Fruit fly (Drosophila melanogaster) whole organism, embryonic: ENCODE results near the gene CG15528.

Source experiments
- Bteb2 ChIP-seq: fragments of 200-800 bp; sonication (Bioruptor generic); optimal IDR thresholded peaks from 2 replicates; lab custom pipeline; 2016; ENCODE audit warnings: missing biosample characterization, missing genetic modification characterization
- CG11695 ChIP-seq: fragments of 200-800 bp; sonication (Bioruptor generic); IDR thresholded peaks from 3 replicates; pipeline ENCODE4 v1.3.6; 2022; ENCODE audit warnings: missing biosample characterization, missing genetic modification characterization
- CG13424 ChIP-seq: fragments of 200-800 bp; sonication (Bioruptor generic); optimal IDR thresholded peaks from 2 replicates; lab custom pipeline; 2019; ENCODE audit warnings: missing biosample characterization, mild to moderate bottlenecking, missing genetic modification characterization, moderate library complexity
- CG13624 ChIP-seq: fragments of 200-800 bp; sonication (Bioruptor generic); optimal IDR thresholded peaks from 2 replicates; lab custom pipeline; 2016; ENCODE audit warnings: missing biosample characterization, missing genetic modification characterization
- CG13894 ChIP-seq: fragments of 200-800 bp; sonication (Bioruptor generic); optimal IDR thresholded peaks from 3 replicates; lab custom pipeline; 2018; ENCODE audit warnings: missing biosample characterization, mild to moderate bottlenecking, missing genetic modification characterization, moderate library complexity
- CG14014 ChIP-seq: fragments of 200-800 bp; sonication (Bioruptor generic); IDR thresholded peaks from 2 replicates; pipeline ENCODE4 v1.3.6; 2022; ENCODE audit warnings: missing biosample characterization, missing genetic modification characterization
- CG14441 ChIP-seq: fragments of 200-800 bp; sonication (Bioruptor generic); IDR thresholded peaks from 2 replicates; pipeline ENCODE4 v1.3.6; 2022; ENCODE audit warnings: missing biosample characterization, missing genetic modification characterization
- CG15011 ChIP-seq: fragments of 200-800 bp; sonication (Bioruptor generic); optimal IDR thresholded peaks from 3 replicates; lab custom pipeline; 2018; ENCODE audit warnings: missing biosample characterization, mild to moderate bottlenecking, missing genetic modification characterization
- CG16813 ChIP-seq: fragments of 200-800 bp; sonication (Bioruptor generic); IDR thresholded peaks from 3 replicates; pipeline ENCODE4 v1.3.6; 2022; ENCODE audit warnings: missing biosample characterization, missing genetic modification characterization; ENCODE audit not compliant: partially characterized antibody
- CG17328 ChIP-seq: fragments of 200-800 bp; sonication (Bioruptor generic); IDR thresholded peaks from 2 replicates; pipeline ENCODE4 v1.3.6; 2022; ENCODE audit warnings: missing biosample characterization, missing genetic modification characterization
- CG18262 ChIP-seq: fragments of 200-800 bp; optimal IDR thresholded peaks from 3 replicates; lab custom pipeline; 2019; ENCODE audit warnings: missing biosample characterization, mild to moderate bottlenecking, missing genetic modification characterization, moderate library complexity
- CG18764 ChIP-seq: fragments of 200-800 bp; sonication (Bioruptor generic); optimal IDR thresholded peaks from 3 replicates; lab custom pipeline; 2016; ENCODE audit warnings: missing biosample characterization, missing genetic modification characterization
- CG32532 ChIP-seq: fragments of 200-800 bp; sonication (Bioruptor generic); IDR thresholded peaks from 2 replicates; pipeline ENCODE4 v1.3.6; 2022; ENCODE audit warnings: missing biosample characterization, missing genetic modification characterization
- CG3995 ChIP-seq: fragments of 200-800 bp; sonication (Bioruptor generic); optimal IDR thresholded peaks from 3 replicates; lab custom pipeline; 2016; ENCODE audit warnings: missing biosample characterization, missing genetic modification characterization
- CG4282 ChIP-seq: fragments of 200-800 bp; sonication (Bioruptor generic); optimal IDR thresholded peaks from 2 replicates; lab custom pipeline; 2016; ENCODE audit warnings: missing biosample characterization, missing genetic modification characterization
- CG6689 ChIP-seq: fragments of 200-800 bp; sonication (Bioruptor generic); IDR thresholded peaks from 2 replicates; pipeline ENCODE4 v1.3.6; 2022; ENCODE audit warnings: missing biosample characterization, missing genetic modification characterization
- CG8765 ChIP-seq: fragments of 200-800 bp; sonication (Bioruptor generic); IDR thresholded peaks from 2 replicates; pipeline ENCODE4 v1.3.6; 2022; ENCODE audit warnings: missing biosample characterization, missing genetic modification characterization
- CG9932 ChIP-seq: fragments of 200-800 bp; sonication (Bioruptor generic); IDR thresholded peaks from 2 replicates; pipeline ENCODE4 v1.3.6; 2022; ENCODE audit warnings: missing biosample characterization, missing genetic modification characterization
- Drgx ChIP-seq: fragments of 200-800 bp; sonication (Bioruptor generic); IDR thresholded peaks from 2 replicates; pipeline ENCODE4 v1.3.6; 2022; ENCODE audit warnings: missing biosample characterization, missing genetic modification characterization
- H2.0 ChIP-seq: fragments of 200-800 bp; sonication (Bioruptor generic); IDR thresholded peaks from 2 replicates; pipeline ENCODE4 v1.3.6; 2022; ENCODE audit warnings: missing biosample characterization, missing genetic modification characterization
- HLH4C ChIP-seq: fragments of 200-800 bp; sonication (Bioruptor generic); IDR thresholded peaks from 3 replicates; pipeline ENCODE4 v1.3.6; 2022; ENCODE audit warnings: missing biosample characterization, missing genetic modification characterization; ENCODE audit not compliant: partially characterized antibody
- Hr51 ChIP-seq, 2 experiments: fragments of 200-800 bp; sonication (Bioruptor generic); optimal IDR thresholded peaks; 2 replicates in 1 of 2; 3 replicates in 1 of 2; lab custom pipeline; 2016 to 2018; ENCODE audit warnings: missing biosample characterization in 2 of 2, missing genetic modification characterization in 2 of 2, mild to moderate bottlenecking in 1 of 2, moderate library complexity in 1 of 2
- NFAT ChIP-seq: fragments of 200-800 bp; sonication (Bioruptor generic); IDR thresholded peaks from 2 replicates; pipeline ENCODE4 v1.3.6; 2022; ENCODE audit warnings: missing biosample characterization, missing genetic modification characterization
- Opbp ChIP-seq: fragments of 200-800 bp; sonication (Bioruptor generic); IDR thresholded peaks from 3 replicates; pipeline ENCODE4 v1.3.6; 2022; ENCODE audit warnings: missing biosample characterization, missing genetic modification characterization; ENCODE audit not compliant: partially characterized antibody
- Pdp1 ChIP-seq, 2 experiments: fragments of 200-800 bp; sonication (Bioruptor generic); optimal IDR thresholded peaks; 3 replicates each; lab custom pipeline; 2016; ENCODE audit warnings: missing biosample characterization in 2 of 2, missing genetic modification characterization in 2 of 2, mild to moderate bottlenecking in 1 of 2, moderate library complexity in 1 of 2
- Ravus ChIP-seq: fragments of 200-800 bp; sonication (Bioruptor generic); IDR thresholded peaks from 2 replicates; pipeline ENCODE4 v1.3.6; 2022; ENCODE audit warnings: missing biosample characterization, missing genetic modification characterization
- Rx ChIP-seq: fragments of 200-800 bp; sonication (Bioruptor generic); IDR thresholded peaks from 2 replicates; pipeline ENCODE4 v1.3.6; 2022; ENCODE audit warnings: missing biosample characterization, missing genetic modification characterization
- Sox102F ChIP-seq: fragments of 200-800 bp; sonication (Bioruptor generic); optimal IDR thresholded peaks from 2 replicates; lab custom pipeline; 2018; ENCODE audit warnings: missing biosample characterization, mild to moderate bottlenecking, missing genetic modification characterization, moderate library complexity
- Xrp1 ChIP-seq: fragments of 200-800 bp; sonication (Bioruptor generic); IDR thresholded peaks from 2 replicates; pipeline ENCODE4 v1.3.6; 2022; ENCODE audit warnings: missing biosample characterization, missing genetic modification characterization
- bab2 ChIP-seq: fragments of 200-800 bp; sonication (Bioruptor generic); optimal IDR thresholded peaks from 2 replicates; lab custom pipeline; 2016; ENCODE audit warnings: missing biosample characterization, missing genetic modification characterization
- chinmo ChIP-seq: fragments of 200-800 bp; sonication (Bioruptor generic); IDR thresholded peaks from 4 replicates; pipeline ENCODE4 v1.3.6; 2022; ENCODE audit warnings: missing biosample characterization, missing genetic modification characterization; ENCODE audit not compliant: partially characterized antibody
- dysf ChIP-seq: fragments of 200-800 bp; sonication (Bioruptor generic); IDR thresholded peaks from 3 replicates; pipeline ENCODE4 v1.3.6; 2022; ENCODE audit warnings: missing biosample characterization, missing genetic modification characterization
- fd96Cb ChIP-seq: fragments of 200-800 bp; sonication (Bioruptor generic); optimal IDR thresholded peaks from 2 replicates; lab custom pipeline; 2018; ENCODE audit warnings: missing biosample characterization, mild to moderate bottlenecking, missing genetic modification characterization, moderate library complexity
- grn ChIP-seq: fragments of 200-800 bp; sonication (Bioruptor generic); optimal IDR thresholded peaks from 3 replicates; lab custom pipeline; 2017; ENCODE audit warnings: missing biosample characterization, missing genetic modification characterization
- gsb-n ChIP-seq: fragments of 200-800 bp; sonication (Bioruptor generic); optimal IDR thresholded peaks from 3 replicates; lab custom pipeline; 2018; ENCODE audit warnings: missing biosample characterization, mild to moderate bottlenecking, missing genetic modification characterization
- hbn ChIP-seq: fragments of 200-800 bp; sonication (Bioruptor generic); IDR thresholded peaks from 2 replicates; pipeline ENCODE4 v1.3.6; 2022; ENCODE audit warnings: missing biosample characterization, missing genetic modification characterization; ENCODE audit not compliant: partially characterized antibody
- lola ChIP-seq, 3 experiments: fragments of >200 bp in 2 of 3; fragments of 200-800 bp in 1 of 3; sonication (Bioruptor generic) in 1 of 3; optimal IDR thresholded peaks; 2 replicates each; lab custom pipeline; 2017 to 2019; ENCODE audit warnings: missing biosample characterization in 3 of 3, missing genetic modification characterization in 3 of 3, mild to moderate bottlenecking in 1 of 3, moderate library complexity in 1 of 3
- luna ChIP-seq: fragments of 200-800 bp; sonication (Bioruptor generic); optimal IDR thresholded peaks from 2 replicates; lab custom pipeline; 2016; ENCODE audit warnings: missing biosample characterization, missing genetic modification characterization
- odd ChIP-seq: fragments of 200-800 bp; sonication (Bioruptor generic); optimal IDR thresholded peaks from 2 replicates; lab custom pipeline; 2017; ENCODE audit warnings: missing biosample characterization, mild to moderate bottlenecking, missing genetic modification characterization
- otp ChIP-seq: fragments of 200-800 bp; sonication (Bioruptor generic); IDR thresholded peaks from 3 replicates; pipeline ENCODE4, ENCODE4 v1.3.6; 2022; ENCODE audit warnings: missing biosample characterization, missing genetic modification characterization
- pan ChIP-seq, 4 experiments: fragments of >200 bp in 3 of 4; fragments of 200-800 bp in 1 of 4; sonication (Bioruptor generic) in 1 of 4; optimal IDR thresholded peaks in 3 of 4; IDR thresholded peaks in 1 of 4; 2 replicates each; pipeline versions ENCODE4 v1.3.6 to Lab custom; 2017 to 2022; ENCODE audit warnings: missing biosample characterization in 2 of 4, missing genetic modification characterization in 2 of 4, mixed read lengths in 1 of 4
- pnt ChIP-seq: fragments of 200-800 bp; sonication (Bioruptor generic); optimal IDR thresholded peaks from 3 replicates; lab custom pipeline; 2016; ENCODE audit warnings: missing biosample characterization, missing genetic modification characterization
- ranshi ChIP-seq: fragments of 200-800 bp; sonication (Bioruptor generic); IDR thresholded peaks from 2 replicates; pipeline ENCODE4 v1.3.6; 2022; ENCODE audit warnings: missing biosample characterization, missing genetic modification characterization
- salm ChIP-seq: fragments of 200-800 bp; sonication (Bioruptor generic); optimal IDR thresholded peaks from 2 replicates; lab custom pipeline; 2018; ENCODE audit warnings: missing biosample characterization, mild to moderate bottlenecking, missing genetic modification characterization
- seq ChIP-seq: fragments of 200-800 bp; sonication (Bioruptor generic); IDR thresholded peaks from 2 replicates; pipeline ENCODE4 v1.3.6; 2022; ENCODE audit warnings: missing biosample characterization, missing genetic modification characterization
- sisA ChIP-seq: fragments of 200-800 bp; sonication (Bioruptor generic); IDR thresholded peaks from 2 replicates; pipeline ENCODE4 v1.3.6; 2022; ENCODE audit warnings: missing biosample characterization, missing genetic modification characterization
- so ChIP-seq: fragments of 200-800 bp; sonication (Bioruptor generic); IDR thresholded peaks from 3 replicates; pipeline ENCODE4 v1.3.6; 2022; ENCODE audit warnings: missing biosample characterization, missing genetic modification characterization
- sob ChIP-seq: fragments of 200-800 bp; sonication (Bioruptor generic); IDR thresholded peaks from 2 replicates; pipeline ENCODE4 v1.3.6; 2022; ENCODE audit warnings: missing biosample characterization, missing genetic modification characterization
- tgo ChIP-seq: fragments of 200-800 bp; sonication (Bioruptor generic); IDR thresholded peaks from 3 replicates; pipeline ENCODE4 v1.3.6; 2022; ENCODE audit warnings: missing biosample characterization, missing genetic modification characterization
- toy ChIP-seq: fragments of 200-800 bp; sonication (Bioruptor generic); IDR thresholded peaks from 2 replicates; pipeline ENCODE4 v1.3.6; 2022; ENCODE audit warnings: missing biosample characterization, missing genetic modification characterization
- usp ChIP-seq: fragments of >200 bp; optimal IDR thresholded peaks from 2 replicates; lab custom pipeline; 2017; ENCODE audit warnings: missing biosample characterization, missing genetic modification characterization

Gene CG15528

dm6 chr3R:30095855-30096254 lies 43.9 kb upstream of the CG15528 start (continued):
- peak; percentile 40; the same call in 1 of the 2 replicates for TF ChIP-seq Rx (GFP tag; lab: Robert Waterston, UW)
- 0 out of 2 replicates have a peak, but pooled peaks have one; percentile 8 for TF ChIP-seq CG14014 (GFP tag; lab: Robert Waterston, UW)
- TF ChIP-seq CG4282 = no peak
- no peak for TF ChIP-seq chinmo (GFP tag; lab: Robert Waterston, UW)
- peak; percentile 39; the same call in 1 of the 2 replicates for TF ChIP-seq CG32532 (GFP tag; lab: Robert Waterston, UW)
- peak; percentile 96 for TF ChIP-seq Drgx
- no peak for TF ChIP-seq CG17328 (GFP tag; lab: Robert Waterston, UW)
- no peak for TF ChIP-seq grn (GFP tag; lab: Kevin White, UChicago)
- TF ChIP-seq Sox102F = peak; percentile 23
- TF ChIP-seq CG6689 (GFP tag; lab: Robert Waterston, UW) = peak; percentile 38
- no peak for TF ChIP-seq CG13894 (tag; lab: Kevin White, UChicago)
- peak; percentile 57 for TF ChIP-seq CG14441 (GFP tag; lab: Robert Waterston, UW)
- no peak for TF ChIP-seq CG3995 (GFP tag; lab: Kevin White, UChicago)
- TF ChIP-seq Opbp (GFP tag; lab: Robert Waterston, UW) = no peak
- no peak for TF ChIP-seq odd (GFP tag; lab: Kevin White, UChicago)
- peak; percentile 46; the same call in 1 of the 2 replicates for TF ChIP-seq ranshi
- TF ChIP-seq so = 0 out of 3 replicates have a peak, but pooled peaks have one; percentile 26
- no peak for TF ChIP-seq otp
- TF ChIP-seq usp (GFP tag; lab: Kevin White, UChicago) = no peak
- TF ChIP-seq CG13424 (tag; lab: Kevin White, UChicago) = no peak
- TF ChIP-seq Hr51 (GFP tag; optimal IDR thresholded peaks at IDR 0.05; lab: Kevin White, UChicago) = no peak
- no peak for TF ChIP-seq fd96Cb (tag; lab: Kevin White, UChicago)
- TF ChIP-seq NFAT (GFP tag; lab: Robert Waterston, UW) = no peak
- no peak for TF ChIP-seq sob (GFP tag; lab: Robert Waterston, UW)
- no peak for TF ChIP-seq hbn (GFP tag; lab: Robert Waterston, UW)
- TF ChIP-seq Xrp1 (GFP tag; lab: Robert Waterston, UW) = peak; percentile 43
- TF ChIP-seq H2.0 (GFP tag; lab: Robert Waterston, UW) = peak; percentile 27; the same call in 1 of the 2 replicates
- no peak for TF ChIP-seq CG18262
- no peak for TF ChIP-seq Ravus (GFP tag; lab: Robert Waterston, UW)
- TF ChIP-seq bab2 (GFP tag; lab: Kevin White, UChicago) = peak; percentile 17
- TF ChIP-seq CG18764 (GFP tag; lab: Kevin White, UChicago) = no peak
- TF ChIP-seq CG9932 (GFP tag; lab: Robert Waterston, UW) = peak; percentile 45
- peak; percentile 38; the same call in 1 of the 3 replicates for TF ChIP-seq tgo (GFP tag; lab: Robert Waterston, UW)
- TF ChIP-seq dysf (GFP tag; lab: Robert Waterston, UW) = 0 out of 3 replicates have a peak, but pooled peaks have one; percentile 27
- TF ChIP-seq lola (GFP tag; optimal IDR thresholded peaks at IDR 0.05; lab: Kevin White, UChicago) = no peak
- no peak for TF ChIP-seq seq (GFP tag; lab: Robert Waterston, UW)
- no peak for TF ChIP-seq CG15011 (GFP tag; lab: Kevin White, UChicago)
- no peak for TF ChIP-seq toy (GFP tag; lab: Robert Waterston, UW)
- TF ChIP-seq pan (optimal IDR thresholded peaks at IDR 0.05; lab: Kevin White, UChicago) = no peak
- TF ChIP-seq pan (GFP tag; optimal IDR thresholded peaks at IDR 0.05 in 1 of 2, IDR thresholded peaks at IDR 0.05 in 1 of 2) = peak in 1 of 2 experiments; percentile 40
- TF ChIP-seq CG11695 = peak; percentile 36; the same call in 1 of the 3 replicates
- no peak for TF ChIP-seq CG13624 (GFP tag; lab: Kevin White, UChicago)
- TF ChIP-seq sisA (GFP tag; lab: Robert Waterston, UW) = peak; percentile 39
- TF ChIP-seq Bteb2 (GFP tag; lab: Kevin White, UChicago) = no peak
- no peak for TF ChIP-seq salm (tag; lab: Kevin White, UChicago)
- no peak for TF ChIP-seq CG8765 (GFP tag; lab: Robert Waterston, UW)
- no peak for TF ChIP-seq luna (GFP tag; lab: Kevin White, UChicago)
- no peak for TF ChIP-seq CG16813
- no peak for TF ChIP-seq Pdp1 (GFP tag; optimal IDR thresholded peaks at IDR 0.05; lab: Kevin White, UChicago)
- no peak for TF ChIP-seq HLH4C (GFP tag; lab: Robert Waterston, UW)
- TF ChIP-seq gsb-n (tag; lab: Kevin White, UChicago) = no peak
- TF ChIP-seq pnt (GFP tag; lab: Kevin White, UChicago) = no peak
